Worm (Caenorhabditis elegans) whole organism, midembryonic: ENCODE data around the gene F32D8.12.

Experiments used
- T22C8.4 ChIP-seq: fragments of 200-800 bp; sonication (Bioruptor generic); IDR thresholded peaks from 2 replicates; pipeline ENCODE4 v1.3.6; 2022; ENCODE audit warnings: missing genetic modification characterization, missing compliant biosample characterization
- cog-1 ChIP-seq: sonication (generic microtip); optimal IDR thresholded peaks from 2 replicates; lab custom pipeline; 2016; ENCODE audit warnings: missing genetic modification characterization, missing compliant biosample characterization
- flt-1 ChIP-seq: fragments of 200-800 bp; sonication (Bioruptor generic); IDR thresholded peaks from 2 replicates; pipeline ENCODE4 v1.3.6; 2022; ENCODE audit warnings: missing genetic modification characterization, missing compliant biosample characterization
- klf-2 ChIP-seq: fragments of 200-800 bp; sonication (Bioruptor generic); conservative IDR thresholded peaks from 2 replicates; pipeline ENCODE4 v1.3.6; 2022; ENCODE audit warnings: missing genetic modification reagents, missing genetic modification characterization, missing compliant biosample characterization
- med-1 ChIP-seq: sonication (generic microtip); optimal IDR thresholded peaks from 2 replicates; lab custom pipeline; 2017; ENCODE audit warnings: missing genetic modification characterization, mild to moderate bottlenecking, missing compliant biosample characterization, antibody characterized with exemption, missing genetic modification reagents; ENCODE audit not compliant: insufficient read depth
- ref-1 ChIP-seq: fragments of 200-800 bp; sonication (Bioruptor generic); conservative IDR thresholded peaks from 2 replicates; pipeline ENCODE4 v1.3.6; 2022; ENCODE audit warnings: missing genetic modification reagents, missing genetic modification characterization, missing compliant biosample characterization
- tab-1 ChIP-seq: fragments of 200-800 bp; sonication (Bioruptor generic); IDR thresholded peaks from 2 replicates; pipeline ENCODE4 v1.3.6; 2022; ENCODE audit warnings: missing genetic modification characterization, missing compliant biosample characterization
- ztf-23 ChIP-seq: fragments of 200-800 bp; sonication (Bioruptor generic); IDR thresholded peaks from 2 replicates; pipeline ENCODE4 v1.3.6; 2022; ENCODE audit warnings: missing genetic modification reagents, missing genetic modification characterization, missing compliant biosample characterization
- ztf-29 ChIP-seq: fragments of 200-800 bp; sonication (Bioruptor generic); IDR thresholded peaks from 2 replicates; pipeline ENCODE4 v1.3.6; 2022; ENCODE audit warnings: missing genetic modification reagents, missing genetic modification characterization, missing compliant biosample characterization

F32D8.12 gene

DNA sequence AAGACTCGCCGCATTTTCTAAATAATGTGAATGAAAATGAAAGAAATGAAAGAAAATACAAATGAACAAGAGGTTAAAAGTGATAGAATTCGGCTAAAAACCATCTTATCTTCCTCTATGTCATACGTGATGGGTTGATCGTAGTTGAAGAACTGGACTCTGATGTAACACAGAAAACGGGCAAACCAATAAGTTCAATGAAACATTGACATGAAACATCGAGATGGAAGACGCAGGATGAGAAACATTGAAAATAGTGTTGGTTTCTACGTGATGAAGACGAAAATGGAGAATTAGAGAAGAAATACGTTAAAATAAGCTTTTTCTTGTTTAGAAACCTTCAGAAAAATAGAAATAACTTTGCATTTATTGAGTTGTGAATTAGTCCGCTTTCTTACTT lies at the start of gene F32D8.12:
F32D8.12 (minus strand) TSS at position 48 of the 400 bp plus-strand sequence.
- no peak for TF ChIP-seq ztf-23
- TF ChIP-seq tab-1 (GFP tag; lab: Robert Waterston, UW): no peak
- no peak for TF ChIP-seq cog-1 (tag; lab: Kevin White, UChicago)
- no peak for TF ChIP-seq klf-2 (GFP tag; lab: Robert Waterston, UW)
- no peak for TF ChIP-seq ref-1 (GFP tag; lab: Robert Waterston, UW)
- TF ChIP-seq flt-1 (GFP tag; lab: Robert Waterston, UW): no peak
- TF ChIP-seq med-1: no peak
- no peak for TF ChIP-seq ztf-29 (GFP tag; lab: Robert Waterston, UW)
- no peak for TF ChIP-seq T22C8.4

DNA sequence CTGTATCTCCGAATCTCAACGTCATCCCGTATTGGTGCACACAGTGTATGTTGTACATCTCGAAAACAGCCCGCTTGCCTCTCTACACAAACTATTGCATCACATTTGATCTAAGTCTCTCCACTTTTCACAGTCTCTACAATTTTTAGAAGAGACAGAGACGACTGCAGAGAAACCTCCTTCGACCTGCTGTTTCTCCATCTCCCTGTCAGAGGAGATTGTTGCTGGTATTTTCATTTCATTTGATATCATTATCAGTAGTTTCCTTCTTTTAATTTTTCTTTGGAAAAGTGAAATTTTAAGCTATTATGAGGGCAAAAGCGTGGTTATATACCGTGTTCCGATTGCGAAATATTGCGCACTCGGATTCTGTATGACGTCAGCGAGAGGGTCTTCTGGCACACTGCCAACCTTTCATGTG lies 49.8 kb upstream of the F32D8.12 start:
- TF ChIP-seq ref-1 (GFP tag; lab: Robert Waterston, UW) (no peak), T22C8.4 (no peak), med-1 (no peak), cog-1 (tag; lab: Kevin White, UChicago) (peak; percentile 14), ztf-29 (GFP tag; lab: Robert Waterston, UW) (no peak), ztf-23 (no peak), flt-1 (GFP tag; lab: Robert Waterston, UW) (no peak)

DNA sequence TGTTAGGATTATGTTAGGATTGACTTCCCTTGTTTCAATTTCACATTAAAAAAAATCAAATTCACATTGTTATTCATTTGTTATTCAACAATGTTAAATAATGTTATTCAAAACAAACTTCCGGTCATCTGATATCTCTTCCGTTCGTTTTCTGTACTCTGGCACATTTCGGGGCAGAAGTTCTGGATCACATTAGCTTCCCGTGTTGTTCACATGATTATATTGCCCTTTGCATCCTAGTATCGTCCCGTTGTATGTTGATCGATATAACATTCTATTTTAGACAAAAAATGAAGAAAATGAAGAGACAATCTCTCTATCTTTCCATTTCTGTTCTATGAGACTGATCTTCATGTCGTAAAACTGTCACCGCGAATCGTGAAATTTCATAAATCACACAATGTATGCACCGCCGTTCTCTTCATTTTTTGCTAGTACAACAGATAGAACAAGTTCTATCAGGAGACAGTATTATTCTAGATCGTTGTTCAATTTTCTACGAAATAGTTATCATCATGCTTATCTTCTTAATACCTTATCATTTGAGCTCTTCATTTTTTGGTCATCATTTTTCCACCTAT lies 49.3 kb upstream of the F32D8.12 start:
- no peak for TF ChIP-seq ztf-29 (GFP tag; lab: Robert Waterston, UW)
- no peak for TF ChIP-seq klf-2 (GFP tag; lab: Robert Waterston, UW)
- TF ChIP-seq T22C8.4: no peak
- no peak for TF ChIP-seq ref-1 (GFP tag; lab: Robert Waterston, UW)
- TF ChIP-seq ztf-23: no peak
- TF ChIP-seq med-1: no peak

DNA sequence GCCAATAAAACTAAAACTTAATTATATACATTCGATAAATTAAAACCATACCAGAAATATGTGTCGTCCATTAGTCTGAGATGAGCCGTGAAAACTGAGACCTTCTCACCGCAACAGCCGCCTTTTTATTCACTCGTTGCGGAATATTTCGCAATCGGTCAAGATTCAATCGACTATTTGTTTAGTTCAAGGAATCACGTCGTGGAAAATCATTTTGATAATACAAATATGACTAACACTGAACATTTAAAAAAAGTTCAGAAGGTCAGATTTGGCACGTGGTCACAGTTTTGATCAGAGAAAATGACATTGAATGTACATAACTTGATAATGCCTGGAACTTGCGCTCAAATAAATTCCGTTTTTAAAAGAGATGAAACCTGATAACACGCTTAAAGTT lies 47.9 kb upstream of the F32D8.12 start, which contains the start of gene F17C11.11:
F17C11.11 (minus strand) TSS at position 79 of the 400 bp plus-strand sequence.
- TF ChIP-seq ztf-29 (GFP tag; lab: Robert Waterston, UW) (no peak), T22C8.4 (no peak), klf-2 (GFP tag; lab: Robert Waterston, UW) (no peak), ztf-23 (no peak), tab-1 (GFP tag; lab: Robert Waterston, UW) (no peak), cog-1 (tag; lab: Kevin White, UChicago) (no peak), med-1 (no peak), flt-1 (GFP tag; lab: Robert Waterston, UW) (no peak), ref-1 (GFP tag; lab: Robert Waterston, UW) (no peak)

DNA sequence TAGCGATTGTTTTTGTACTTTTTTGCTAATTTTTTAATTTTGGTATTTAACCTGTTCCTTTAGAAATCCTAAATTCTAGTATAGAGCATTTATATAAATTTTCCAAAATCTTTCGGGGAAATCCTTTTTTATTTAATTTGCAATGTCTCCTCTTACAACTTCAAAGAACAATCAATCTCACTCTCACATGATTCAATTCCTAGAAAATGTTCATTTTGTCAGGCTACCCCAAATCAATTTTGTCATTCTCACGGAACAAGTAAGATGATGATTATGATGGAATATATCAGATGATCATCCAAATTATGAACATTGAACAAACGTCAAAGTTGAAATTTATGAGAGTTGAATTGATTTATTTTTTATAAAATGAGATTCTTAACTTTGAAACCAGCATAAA lies 46.5 kb upstream of the F32D8.12 start:
- no peak for TF ChIP-seq flt-1 (GFP tag; lab: Robert Waterston, UW)
- TF ChIP-seq med-1: no peak
- no peak for TF ChIP-seq ztf-29 (GFP tag; lab: Robert Waterston, UW)
- TF ChIP-seq tab-1 (GFP tag; lab: Robert Waterston, UW): no peak
- TF ChIP-seq cog-1 (tag; lab: Kevin White, UChicago): no peak
- TF ChIP-seq ref-1 (GFP tag; lab: Robert Waterston, UW): no peak

DNA sequence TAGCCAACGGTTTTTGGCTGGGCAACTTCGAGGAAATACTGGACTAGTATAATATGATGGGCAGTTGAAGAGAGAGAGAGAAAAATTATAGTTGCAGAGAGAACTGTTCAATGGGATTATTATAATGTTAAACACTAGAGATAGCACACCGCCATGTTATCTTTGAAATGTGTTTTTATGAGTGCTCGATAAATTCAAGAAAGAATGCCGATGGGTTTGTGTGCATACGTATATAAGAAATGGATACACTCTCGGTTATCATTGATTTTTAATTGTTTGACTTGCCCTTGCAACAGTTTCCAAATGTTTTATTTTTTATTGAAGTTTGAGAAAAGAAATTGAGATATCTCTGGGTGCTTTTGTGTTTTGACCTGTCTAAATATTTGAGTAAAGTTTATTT lies 45.9 kb upstream of the F32D8.12 start, which contains the start of gene F17C11.12:
F17C11.12 (minus strand) TSS at position 240 of the 400 bp plus-strand sequence.
- no peak for TF ChIP-seq tab-1 (GFP tag; lab: Robert Waterston, UW)
- no peak for TF ChIP-seq med-1
- no peak for TF ChIP-seq T22C8.4
- TF ChIP-seq ztf-23: no peak
- no peak for TF ChIP-seq cog-1 (tag; lab: Kevin White, UChicago)
- no peak for TF ChIP-seq ztf-29 (GFP tag; lab: Robert Waterston, UW)
- TF ChIP-seq flt-1 (GFP tag; lab: Robert Waterston, UW): no peak
- no peak for TF ChIP-seq klf-2 (GFP tag; lab: Robert Waterston, UW)
- no peak for TF ChIP-seq ref-1 (GFP tag; lab: Robert Waterston, UW)

DNA sequence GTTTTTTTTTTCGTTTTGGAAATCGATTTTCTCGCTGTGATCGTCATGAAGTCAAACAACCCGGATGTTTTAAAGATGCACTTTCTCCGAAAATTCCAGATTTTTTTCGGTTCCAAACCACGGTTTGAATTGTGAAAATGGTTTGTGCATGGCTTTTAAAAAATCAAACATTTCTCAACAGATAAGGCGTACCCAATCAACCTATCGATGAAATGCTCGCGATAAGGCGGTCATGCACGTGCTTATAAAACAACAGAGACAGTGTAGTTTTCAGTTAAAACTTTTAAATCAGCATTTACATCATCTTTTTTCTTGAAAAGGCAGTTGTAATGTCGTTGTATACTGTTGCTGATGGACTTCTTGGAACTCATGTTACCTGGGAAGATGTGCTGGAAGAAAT lies 41.6 kb upstream of the F32D8.12 start, which contains the start of gene F58B4.5:
F58B4.5 (plus strand) TSS at position 283 of the 400 bp plus-strand sequence.
- TF ChIP-seq ref-1 (GFP tag; lab: Robert Waterston, UW) (no peak), ztf-23 (no peak), klf-2 (GFP tag; lab: Robert Waterston, UW) (no peak), tab-1 (GFP tag; lab: Robert Waterston, UW) (no peak), T22C8.4 (no peak), med-1 (no peak), cog-1 (tag; lab: Kevin White, UChicago) (no peak), flt-1 (GFP tag; lab: Robert Waterston, UW) (no peak), ztf-29 (GFP tag; lab: Robert Waterston, UW) (no peak)

DNA sequence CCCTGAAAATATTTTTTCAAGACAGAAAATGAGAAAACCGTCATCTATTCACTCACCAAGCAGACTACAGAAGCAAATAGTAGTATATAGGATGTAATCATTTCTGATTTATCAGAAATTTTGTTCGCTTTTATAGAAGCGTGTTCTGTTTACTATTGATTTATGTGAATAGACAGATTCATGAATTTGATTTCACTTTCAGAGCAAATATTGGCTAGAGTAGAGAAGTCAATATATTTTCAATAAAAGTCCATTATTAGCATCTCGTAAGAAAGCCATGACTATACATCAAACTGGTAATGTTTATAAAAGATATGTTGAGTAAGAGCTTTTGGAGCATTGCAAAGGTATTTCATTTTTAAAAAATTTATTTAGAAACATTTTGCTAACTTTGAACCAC lies 40.4 kb upstream of the F32D8.12 start, which contains the start of gene scvp-1:
scvp-1 (minus strand) TSS at position 101 of the 400 bp plus-strand sequence.
- no peak for TF ChIP-seq med-1
- TF ChIP-seq klf-2 (GFP tag; lab: Robert Waterston, UW): no peak
- no peak for TF ChIP-seq tab-1 (GFP tag; lab: Robert Waterston, UW)
- TF ChIP-seq ztf-23: no peak
- TF ChIP-seq cog-1 (tag; lab: Kevin White, UChicago): no peak
- TF ChIP-seq T22C8.4: no peak
- no peak for TF ChIP-seq ztf-29 (GFP tag; lab: Robert Waterston, UW)
- no peak for TF ChIP-seq ref-1 (GFP tag; lab: Robert Waterston, UW)
- TF ChIP-seq flt-1 (GFP tag; lab: Robert Waterston, UW): no peak

DNA sequence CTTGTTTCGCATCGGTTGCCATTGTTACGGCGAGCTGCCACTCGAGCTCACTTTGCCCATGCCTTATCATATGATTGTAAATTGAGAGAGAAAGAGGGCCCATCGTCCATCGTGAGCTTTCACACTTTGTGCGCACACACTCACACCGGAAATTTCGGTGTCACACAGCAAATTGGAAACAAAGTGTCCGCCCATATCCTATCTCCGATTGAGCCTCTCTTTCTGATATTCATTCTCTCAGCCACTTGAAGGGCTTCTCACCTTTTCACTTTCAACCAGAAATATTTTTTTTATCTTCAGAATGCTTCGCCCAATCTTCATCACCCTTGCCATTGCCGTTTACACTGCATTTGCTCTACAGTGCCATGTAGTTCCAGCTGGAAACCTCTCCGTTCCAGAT lies 38.7 kb upstream of the F32D8.12 start, which contains the start of gene F58B4.3:
F58B4.3 (plus strand) TSS at position 301 of the 400 bp plus-strand sequence.
- TF ChIP-seq T22C8.4: no peak
- TF ChIP-seq klf-2 (GFP tag; lab: Robert Waterston, UW): no peak
- no peak for TF ChIP-seq ztf-29 (GFP tag; lab: Robert Waterston, UW)
- no peak for TF ChIP-seq flt-1 (GFP tag; lab: Robert Waterston, UW)
- TF ChIP-seq med-1: no peak

DNA sequence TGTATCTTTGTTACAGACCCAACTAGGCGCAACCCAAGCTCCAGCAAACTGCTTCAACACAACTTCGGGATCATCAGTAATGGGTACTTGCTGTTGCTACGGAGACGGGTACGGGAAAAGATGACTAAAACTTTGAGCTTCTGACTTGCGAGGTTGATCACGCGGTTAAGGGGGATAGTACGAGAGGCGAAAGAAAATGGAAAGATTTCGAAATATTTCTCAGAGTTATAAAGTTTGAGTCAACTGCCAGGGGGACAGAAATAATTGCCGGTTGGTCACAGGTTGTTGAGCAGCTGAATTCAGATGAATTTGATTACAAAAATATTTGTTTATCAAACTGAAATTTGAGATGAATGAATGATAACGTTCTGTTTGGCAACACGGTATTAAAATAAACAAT lies 34.8 kb upstream of the F32D8.12 start:
- TF ChIP-seq T22C8.4 (no peak), ref-1 (GFP tag; lab: Robert Waterston, UW) (no peak), ztf-23 (no peak), ztf-29 (GFP tag; lab: Robert Waterston, UW) (no peak), tab-1 (GFP tag; lab: Robert Waterston, UW) (no peak)
